Fruit fly (Drosophila melanogaster): ENCODE results near the gene CG13073.

DNA sequence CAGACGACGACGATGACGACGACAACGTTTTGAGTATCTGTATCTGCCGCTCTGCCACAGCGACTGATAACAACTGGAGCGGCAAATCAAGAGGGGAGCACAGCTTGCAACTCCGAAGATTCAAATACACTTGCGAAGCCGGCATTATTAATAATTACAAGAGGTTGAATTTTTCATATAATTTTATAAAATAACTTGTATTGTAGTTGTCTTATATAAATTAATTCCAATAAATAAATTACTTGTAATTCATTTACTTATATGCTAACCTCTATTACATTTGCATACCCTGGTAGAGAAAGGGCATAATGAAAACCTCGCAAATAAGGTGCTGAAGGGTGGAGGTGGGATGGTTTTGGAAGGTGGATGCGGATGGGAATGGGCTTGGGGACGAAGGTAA lies 13.0 kb downstream of the CG13073 start:
- TF ChIP-seq CG8478 (optimal IDR thresholded peaks at IDR 0.05) (no peak), CTCF (optimal IDR thresholded peaks at IDR 0.05) (no peak)

Data from S2 (cell line).